Worm (Caenorhabditis elegans): Measurements from ENCODE around the gene F35A5.1.

DNA sequence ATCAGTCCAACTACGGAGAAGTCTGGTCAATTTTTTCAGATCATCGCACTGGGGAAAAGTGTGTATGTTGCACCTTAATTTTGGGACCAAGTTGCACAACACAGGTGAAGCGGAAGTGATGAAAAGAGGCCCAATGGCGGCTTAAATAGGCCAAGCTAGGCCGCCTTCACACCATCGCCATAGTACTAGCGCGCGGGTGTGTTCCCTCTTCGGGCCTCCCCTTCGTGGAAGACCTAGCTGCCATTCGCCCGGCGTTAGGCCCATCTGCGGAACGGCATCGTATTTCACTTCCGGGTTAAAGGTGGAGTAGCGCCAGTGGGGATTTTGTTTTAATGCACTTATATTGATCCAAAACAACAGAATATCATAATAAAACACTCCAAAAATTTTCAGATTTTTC is 47.4 kb upstream of the F35A5.1 start:
- no peak for TF ChIP-seq cnd-1 (tag; optimal IDR thresholded peaks at IDR 0.05)
- TF ChIP-seq nhr-237 (tag; optimal IDR thresholded peaks at IDR 0.05), result no peak
- no peak for TF ChIP-seq lsy-2 (tag; optimal IDR thresholded peaks at IDR 0.05)
- no peak for TF ChIP-seq pha-4 (tag; optimal IDR thresholded peaks at IDR 0.05)
- TF ChIP-seq ztf-11 (tag; optimal IDR thresholded peaks at IDR 0.05), result no peak
- TF ChIP-seq unc-39 (tag; optimal IDR thresholded peaks at IDR 0.05), result no peak
- TF ChIP-seq lin-13 (tag; optimal IDR thresholded peaks at IDR 0.05), result no peak
- no peak for TF ChIP-seq drap-1 (GFP tag; optimal IDR thresholded peaks at IDR 0.05)
- TF ChIP-seq nhr-28 (tag; optimal IDR thresholded peaks at IDR 0.05), result no peak
- no peak for TF ChIP-seq mep-1 (tag; optimal IDR thresholded peaks at IDR 0.05)
- no peak for TF ChIP-seq zip-8 (tag; optimal IDR thresholded peaks at IDR 0.05)
